Worm (Caenorhabditis elegans): Measurements from ENCODE around the gene col-166.

DNA sequence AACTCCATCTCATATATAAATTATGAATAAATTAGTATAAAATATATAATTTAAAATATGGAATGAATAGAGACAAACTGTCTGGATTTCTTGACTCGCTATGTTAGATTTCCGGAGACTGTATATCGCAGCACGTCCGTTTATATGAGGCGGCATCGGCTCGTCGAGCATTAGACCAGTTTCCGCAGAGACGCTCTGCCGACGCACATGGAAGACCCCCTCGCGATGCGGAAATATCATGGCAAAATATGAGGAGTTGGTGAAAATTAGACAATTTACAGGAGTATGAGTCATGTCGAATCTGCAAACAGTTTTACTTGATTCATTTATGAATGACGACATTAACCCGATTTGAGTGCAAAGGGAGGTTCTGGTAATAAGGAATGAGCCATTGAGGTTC lies 39.7 kb downstream of the col-166 start, which contains the start of gene chtb-3:
- no peak for TF ChIP-seq nfya-1 (tag; optimal IDR thresholded peaks at IDR 0.05; ENCODE audit: insufficient read depth)
- no peak for TF ChIP-seq ceh-28 (tag; optimal IDR thresholded peaks at IDR 0.05)
- TF ChIP-seq aly-2 (tag; optimal IDR thresholded peaks at IDR 0.05), result no peak
- no peak for TF ChIP-seq unc-62 (GFP tag; optimal IDR thresholded peaks at IDR 0.05)
- no peak for TF ChIP-seq ama-1 (optimal IDR thresholded peaks at IDR 0.05)
- no peak for TF ChIP-seq ztf-11 (tag; optimal IDR thresholded peaks at IDR 0.05)
- TF ChIP-seq elt-1 (tag; optimal IDR thresholded peaks at IDR 0.05), result no peak
- TF ChIP-seq ztf-4 (tag; optimal IDR thresholded peaks at IDR 0.05), result no peak
- TF ChIP-seq egl-27 (tag; optimal IDR thresholded peaks at IDR 0.05), result no peak
- TF ChIP-seq nhr-25 (tag; optimal IDR thresholded peaks at IDR 0.05), result no peak
